Fruit fly (Drosophila melanogaster) whole organism, pupa: Measurements from ENCODE around the gene Pp1-13C.
A peak's percentile ranks its signal among the peaks of the same experiment; 100 is the strongest.

Experiments used
- CG10348 ChIP-seq: fragments of 200-800 bp; sonication (Bioruptor generic); IDR thresholded peaks from 2 replicates; pipeline ENCODE4 v1.3.6; 2022; ENCODE audit warnings: missing biosample characterization, missing genetic modification characterization
- CG12605 ChIP-seq: fragments of 200-800 bp; sonication (Bioruptor generic); IDR thresholded peaks from 2 replicates; pipeline ENCODE4 v1.3.6; 2022; ENCODE audit warnings: missing biosample characterization, missing genetic modification characterization
- CG13204 ChIP-seq: fragments of 200-800 bp; sonication (Bioruptor generic); optimal IDR thresholded peaks from 2 replicates; lab custom pipeline; 2018; ENCODE audit warnings: missing biosample characterization, mild to moderate bottlenecking, missing genetic modification characterization, moderate library complexity
- CG14655 ChIP-seq: fragments of 200-800 bp; sonication (Bioruptor generic); optimal IDR thresholded peaks from 3 replicates; lab custom pipeline; 2017; ENCODE audit warnings: mild to moderate bottlenecking, missing biosample characterization, missing genetic modification reagents, missing genetic modification characterization
- CG15710 ChIP-seq: fragments of 200-800 bp; sonication (Bioruptor generic); optimal IDR thresholded peaks from 2 replicates; lab custom pipeline; 2018; ENCODE audit warnings: missing biosample characterization, mild to moderate bottlenecking, missing genetic modification characterization, moderate library complexity
- CG17806 ChIP-seq: fragments of 200-800 bp; sonication (Bioruptor generic); optimal IDR thresholded peaks from 2 replicates; lab custom pipeline; 2018; ENCODE audit warnings: missing biosample characterization, mild to moderate bottlenecking, missing genetic modification characterization, moderate library complexity
- CG32121 ChIP-seq: fragments of 200-800 bp; sonication (Bioruptor generic); IDR thresholded peaks from 2 replicates; pipeline ENCODE4 v1.3.6; 2022; ENCODE audit warnings: missing biosample characterization, missing genetic modification characterization
- CG34367 ChIP-seq: fragments of 200-800 bp; sonication (Bioruptor generic); optimal IDR thresholded peaks from 2 replicates; lab custom pipeline; 2018; ENCODE audit warnings: missing biosample characterization, mild to moderate bottlenecking, missing genetic modification characterization
- CG4496 ChIP-seq: fragments of 200-800 bp; sonication (Bioruptor generic); IDR thresholded peaks from 3 replicates; pipeline ENCODE4 v1.3.6; 2022; ENCODE audit warnings: missing biosample characterization, missing genetic modification characterization
- CG8159 ChIP-seq: fragments of 200-800 bp; sonication (Bioruptor generic); optimal IDR thresholded peaks from 3 replicates; lab custom pipeline; 2018; ENCODE audit warnings: missing biosample characterization, mild to moderate bottlenecking, missing genetic modification characterization, moderate library complexity
- CG8301 ChIP-seq: fragments of 200-800 bp; sonication (Bioruptor generic); optimal IDR thresholded peaks from 2 replicates; lab custom pipeline; 2018; ENCODE audit warnings: missing biosample characterization, mild to moderate bottlenecking, missing genetic modification characterization
- CG9948 ChIP-seq: fragments of 200-800 bp; sonication (Bioruptor generic); optimal IDR thresholded peaks from 2 replicates; lab custom pipeline; 2018; ENCODE audit warnings: missing biosample characterization, mild to moderate bottlenecking, missing genetic modification characterization, moderate library complexity
- D1 ChIP-seq: fragments of 200-800 bp; sonication (Bioruptor generic); optimal IDR thresholded peaks from 2 replicates; lab custom pipeline; 2018; ENCODE audit warnings: missing biosample characterization, mild to moderate bottlenecking, missing genetic modification characterization, moderate library complexity
- EcR ChIP-seq: fragments of 200-800 bp; sonication (Bioruptor generic); optimal IDR thresholded peaks from 3 replicates; lab custom pipeline; 2019; ENCODE audit warnings: missing biosample characterization, missing genetic modification characterization, mild to moderate bottlenecking, moderate library complexity, missing genetic modification reagents
- Ets98B ChIP-seq: fragments of 200-800 bp; sonication (Bioruptor generic); IDR thresholded peaks from 2 replicates; pipeline ENCODE4 v1.3.6; 2022; ENCODE audit warnings: missing biosample characterization, missing genetic modification characterization
- Pif1A ChIP-seq: fragments of 200-800 bp; sonication (Bioruptor generic); optimal IDR thresholded peaks from 3 replicates; lab custom pipeline; 2016; ENCODE audit warnings: missing biosample characterization, missing genetic modification characterization
- Pif1B ChIP-seq: fragments of 200-800 bp; sonication (Bioruptor generic); optimal IDR thresholded peaks from 3 replicates; lab custom pipeline; 2016; ENCODE audit warnings: missing biosample characterization, missing genetic modification characterization
- Snoo ChIP-seq: fragments of 200-800 bp; sonication (Bioruptor generic); optimal IDR thresholded peaks from 3 replicates; lab custom pipeline; 2017; ENCODE audit warnings: missing biosample characterization, mild to moderate bottlenecking, missing genetic modification characterization, inconsistent platforms
- fd96Ca ChIP-seq: fragments of 200-800 bp; sonication (Bioruptor generic); IDR thresholded peaks from 3 replicates; pipeline ENCODE4 v1.3.6; 2022; ENCODE audit warnings: missing biosample characterization, missing genetic modification characterization
- gl ChIP-seq: fragments of 200-800 bp; sonication (Bioruptor generic); optimal IDR thresholded peaks from 2 replicates; lab custom pipeline; 2018; ENCODE audit warnings: missing biosample characterization, mild to moderate bottlenecking, missing genetic modification characterization
- rn ChIP-seq: fragments of 200-800 bp; sonication (Bioruptor generic); IDR thresholded peaks from 2 replicates; pipeline ENCODE4 v1.3.6; 2022; ENCODE audit warnings: missing biosample characterization, missing genetic modification characterization

The Pp1-13C gene

DNA sequence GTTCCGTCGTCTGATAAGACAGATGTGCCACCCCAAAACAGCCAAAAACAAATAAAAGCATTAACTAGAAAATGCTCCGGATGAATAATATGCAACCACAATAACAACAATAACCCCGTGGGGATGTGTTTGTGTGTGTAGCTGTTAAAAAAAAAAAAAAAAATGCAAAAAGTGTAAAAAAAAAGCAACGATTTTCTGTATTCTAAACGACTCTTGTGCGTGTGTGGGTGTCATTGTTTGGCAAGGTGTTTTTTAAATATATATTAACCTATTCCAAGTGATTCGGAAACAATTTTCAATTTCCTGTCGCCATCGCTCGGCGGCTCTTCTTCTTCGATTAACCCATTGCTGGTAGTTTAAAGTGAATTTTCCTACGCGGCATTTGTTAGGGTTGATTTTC, 40.3 kb downstream of the Pp1-13C start:
- peak; percentile 47; the same call in 1 of the 2 replicates for TF ChIP-seq CG12605
- TF ChIP-seq CG4496 (GFP tag; lab: Robert Waterston, UW): peak; percentile 75
- no peak; the same call in 1 of the 2 replicates for TF ChIP-seq Ets98B (GFP tag; lab: Robert Waterston, UW)
- TF ChIP-seq CG10348 (GFP tag; lab: Robert Waterston, UW): no peak
- TF ChIP-seq EcR (GFP tag; lab: Kevin White, UChicago): no peak
- peak; percentile 44 for TF ChIP-seq gl (tag; lab: Kevin White, UChicago)
- TF ChIP-seq rn: no peak
- peak; percentile 43 for TF ChIP-seq CG15710 (tag; lab: Kevin White, UChicago)
- TF ChIP-seq D1: no peak
- TF ChIP-seq Pif1A: peak; percentile 63
- TF ChIP-seq fd96Ca: 0 out of 3 replicates have a peak, but pooled peaks have one; percentile 42
- TF ChIP-seq CG14655 (GFP tag; lab: Kevin White, UChicago): peak; percentile 46
- peak; percentile 43 for TF ChIP-seq CG34367 (tag; lab: Kevin White, UChicago)
- peak; percentile 20 for TF ChIP-seq CG17806 (tag; lab: Kevin White, UChicago)
- TF ChIP-seq Pif1B (GFP tag; lab: Kevin White, UChicago): peak; percentile 57
- TF ChIP-seq CG9948 (tag; lab: Kevin White, UChicago): peak; percentile 16
- TF ChIP-seq CG32121: peak; percentile 43; the same call in 1 of the 2 replicates
- TF ChIP-seq CG8159 (tag; lab: Kevin White, UChicago): peak; percentile 42
- TF ChIP-seq CG13204: peak; percentile 50
- TF ChIP-seq Snoo (tag; lab: Kevin White, UChicago): no peak

DNA sequence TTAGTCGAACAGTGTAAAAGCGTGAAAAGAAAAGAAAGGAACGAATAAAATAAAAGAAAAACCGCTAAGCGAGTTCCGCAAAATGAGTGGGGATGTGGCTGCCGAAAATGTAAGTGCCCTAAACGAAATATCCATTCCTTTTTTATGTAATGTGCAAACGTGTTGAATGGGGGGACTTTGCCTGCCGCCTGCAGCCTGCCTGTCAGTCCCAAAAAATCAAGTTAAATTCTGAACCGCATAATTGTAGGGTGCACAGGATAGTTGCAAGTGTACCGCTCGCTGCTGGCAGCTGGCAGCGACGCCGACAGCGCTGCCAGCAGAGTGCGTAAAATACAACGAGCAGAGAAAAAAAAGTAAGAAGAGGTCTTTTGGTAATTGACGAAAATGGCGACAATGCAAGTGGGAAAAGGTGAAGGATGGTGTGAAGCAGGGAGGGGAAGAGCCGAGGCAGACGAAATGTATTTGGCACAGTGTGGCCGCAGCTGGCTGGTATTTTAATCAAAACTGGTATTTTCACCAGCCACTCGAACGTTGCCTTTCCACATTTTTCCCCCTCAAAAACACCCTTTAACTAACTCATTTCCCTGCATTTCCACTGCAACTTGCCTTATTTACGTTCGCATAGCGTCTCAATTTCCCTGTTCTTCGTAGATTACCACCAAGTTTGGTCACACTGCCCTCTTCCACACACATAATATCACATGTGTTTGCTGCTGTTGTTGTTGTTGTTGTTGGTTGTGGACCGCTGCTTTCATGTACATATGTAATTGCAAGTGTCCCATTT, 41.0 kb downstream of the Pp1-13C start:
- TF ChIP-seq rn (no peak), Snoo (tag; lab: Kevin White, UChicago) (no peak), CG4496 (GFP tag; lab: Robert Waterston, UW) (0 out of 3 replicates have a peak, but pooled peaks have one; percentile 17), CG14655 (GFP tag; lab: Kevin White, UChicago) (no peak), CG32121 (0 out of 2 replicates have a peak, but pooled peaks have one; percentile 23)
- TF ChIP-seq, all 21 proteins: peak for 2

DNA sequence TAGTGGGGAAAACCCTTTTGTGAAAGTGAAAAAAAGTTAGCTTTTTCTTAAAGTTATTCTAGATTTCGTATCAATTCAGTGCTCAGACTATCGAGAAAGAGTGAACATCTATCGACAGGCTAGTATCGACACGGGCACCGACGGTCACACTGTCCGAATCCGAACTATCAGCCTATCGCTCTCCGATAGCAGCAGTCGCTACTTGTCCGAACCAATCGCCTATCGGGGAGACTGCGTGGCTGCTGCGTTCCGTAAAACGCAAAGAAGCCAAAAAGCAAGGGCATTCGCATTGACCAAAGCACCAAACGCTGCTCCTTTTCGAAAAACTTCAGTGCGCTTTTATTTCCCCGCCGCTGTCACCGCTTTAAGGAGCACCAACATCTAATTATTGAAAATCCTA, 41.6 kb downstream of the Pp1-13C start, which contains the start of gene Top1:
TSS of gene Top1 (plus strand) at position 190 of the 400 bp plus-strand sequence.
- no peak for TF ChIP-seq rn
- TF ChIP-seq Snoo (tag; lab: Kevin White, UChicago): no peak
- TF ChIP-seq D1: no peak
- no peak for TF ChIP-seq CG34367 (tag; lab: Kevin White, UChicago)
- peak; percentile 23; the same call in 1 of the 2 replicates for TF ChIP-seq Ets98B (GFP tag; lab: Robert Waterston, UW)
- 0 out of 3 replicates have a peak, but pooled peaks have one; percentile 15 for TF ChIP-seq CG4496 (GFP tag; lab: Robert Waterston, UW)
- peak; percentile 32; the same call in 1 of the 2 replicates for TF ChIP-seq CG12605

DNA sequence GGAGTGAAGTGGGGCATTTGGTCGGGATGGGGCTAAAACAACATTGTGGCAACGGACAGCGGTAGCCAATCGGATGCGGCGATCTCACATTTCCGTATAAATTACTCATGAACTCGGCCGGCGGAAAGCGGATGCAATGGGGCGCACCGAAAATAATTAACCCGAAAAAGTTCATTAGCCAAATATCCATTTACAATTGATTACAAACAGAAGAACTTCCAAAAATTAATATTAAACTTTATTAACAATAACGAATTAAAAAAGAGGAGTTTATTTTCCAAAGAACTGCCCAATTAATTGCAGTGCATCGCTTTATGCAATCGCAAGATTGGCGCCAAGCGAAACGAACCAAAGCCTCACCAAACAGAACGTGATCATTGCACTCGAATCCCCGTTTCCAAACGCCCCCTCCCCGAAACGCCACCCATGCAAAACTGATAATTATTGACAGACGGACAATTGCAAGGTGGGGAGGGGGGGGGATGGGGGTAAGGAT, 47.0 kb downstream of the Pp1-13C start:
- TF ChIP-seq CG8159 (tag; lab: Kevin White, UChicago) (peak; percentile 26), Ets98B (GFP tag; lab: Robert Waterston, UW) (peak; percentile 25; the same call in 1 of the 2 replicates), CG12605 (0 out of 2 replicates have a peak, but pooled peaks have one; percentile 14), CG8301 (tag; lab: Kevin White, UChicago) (peak; percentile 18), CG14655 (GFP tag; lab: Kevin White, UChicago) (peak; percentile 44), CG4496 (GFP tag; lab: Robert Waterston, UW) (peak; percentile 54; the same call in 1 of the 3 replicates), CG17806 (tag; lab: Kevin White, UChicago) (peak; percentile 17), EcR (GFP tag; lab: Kevin White, UChicago) (peak; percentile 33), CG15710 (tag; lab: Kevin White, UChicago) (peak; percentile 28), CG32121 (no peak; the same call in 1 of the 2 replicates), CG13204 (no peak), Snoo (tag; lab: Kevin White, UChicago) (no peak), fd96Ca (peak; percentile 58; the same call in 1 of the 3 replicates)
- TF ChIP-seq, all 21 proteins: peak for 10

DNA sequence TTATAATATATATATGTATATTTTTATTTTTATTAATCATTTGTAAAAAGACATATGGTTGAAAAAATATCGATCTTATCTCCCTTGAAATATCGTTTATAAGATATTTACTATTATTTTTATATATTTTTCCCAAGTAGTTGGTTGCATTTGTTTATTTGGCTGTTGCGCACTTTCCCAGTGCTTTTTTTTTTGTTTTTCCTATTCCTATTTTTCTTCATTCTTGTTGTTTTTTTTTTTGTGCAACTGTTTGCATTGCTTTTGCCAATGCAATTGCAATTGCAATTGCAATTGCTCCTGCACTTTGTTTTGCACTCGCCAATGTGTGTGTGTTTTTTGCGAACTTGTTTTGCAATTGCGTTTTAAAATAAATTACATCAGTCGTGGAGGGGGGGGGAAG, 47.5 kb downstream of the Pp1-13C start:
- TF ChIP-seq Snoo (tag; lab: Kevin White, UChicago) (no peak), CG4496 (GFP tag; lab: Robert Waterston, UW) (peak; percentile 90), CG12605 (peak; percentile 94), CG32121 (peak; percentile 37; the same call in 1 of the 2 replicates), CG10348 (GFP tag; lab: Robert Waterston, UW) (no peak), rn (0 out of 2 replicates have a peak, but pooled peaks have one; percentile 21), CG14655 (GFP tag; lab: Kevin White, UChicago) (peak; percentile 45), Ets98B (GFP tag; lab: Robert Waterston, UW) (peak; percentile 75)
- TF ChIP-seq, all 21 proteins: peak for 6

DNA sequence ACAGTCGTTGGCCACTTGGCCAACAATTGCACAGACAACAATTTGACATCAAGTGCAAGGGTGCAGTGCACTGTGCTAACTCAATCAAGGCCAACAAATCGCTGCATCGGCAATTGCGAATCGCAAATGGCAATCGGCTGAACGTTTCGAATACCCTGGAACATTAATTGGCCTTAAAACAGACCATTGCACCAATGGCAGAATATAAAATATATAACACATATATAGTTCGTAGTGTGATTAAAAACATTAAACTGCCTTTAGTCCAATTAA, 48.0 kb downstream of the Pp1-13C start:
- TF ChIP-seq CG12605: no peak
- TF ChIP-seq EcR (GFP tag; lab: Kevin White, UChicago): peak; percentile 70
- no peak for TF ChIP-seq CG4496 (GFP tag; lab: Robert Waterston, UW)
- TF ChIP-seq fd96Ca: no peak
